Worm (Caenorhabditis elegans) whole organism, L1 larva: ENCODE data around the gene skat-1.

Experiments
- Y116A8C.19 ChIP-seq: sonication (generic microtip); optimal IDR thresholded peaks from 2 replicates; lab custom pipeline; 2016; ENCODE audit warnings: missing compliant biosample characterization, missing genetic modification characterization, borderline replicate concordance
- blmp-1 ChIP-seq: fragments of 150-350 bp; optimal IDR thresholded peaks from 2 replicates; lab custom pipeline; 2014; ENCODE audit warnings: missing biosample characterization, missing genetic modification characterization
- ceh-63 ChIP-seq: fragments of 200-800 bp; sonication (Bioruptor generic); optimal IDR thresholded peaks from 2 replicates; lab custom pipeline; 2018; ENCODE audit warnings: mild to moderate bottlenecking, missing genetic modification characterization, missing compliant biosample characterization
- ceh-90 ChIP-seq: sonication (generic microtip); optimal IDR thresholded peaks from 2 replicates; lab custom pipeline; 2016; ENCODE audit warnings: missing genetic modification characterization, missing compliant biosample characterization
- nhr-237 ChIP-seq: fragments of 150-350 bp; optimal IDR thresholded peaks from 2 replicates; lab custom pipeline; 2014; ENCODE audit warnings: missing biosample characterization, missing genetic modification characterization
- pqm-1 ChIP-seq: sonication (generic microtip); optimal IDR thresholded peaks from 3 replicates; lab custom pipeline; 2017; ENCODE audit warnings: missing biosample characterization, missing genetic modification characterization
- snpc-4 ChIP-seq: fragments of 150-350 bp; optimal IDR thresholded peaks from 2 replicates; lab custom pipeline; 2014; ENCODE audit warnings: missing biosample characterization, missing genetic modification characterization
- unc-62 ChIP-seq: fragments of 150-350 bp; optimal IDR thresholded peaks from 2 replicates; lab custom pipeline; 2014; ENCODE audit warnings: missing biosample characterization, missing genetic modification reagents, missing genetic modification characterization
- zag-1 ChIP-seq: fragments of 150-350 bp; optimal IDR thresholded peaks from 2 replicates; lab custom pipeline; 2014; ENCODE audit warnings: missing biosample characterization, missing genetic modification characterization
- ztf-11 ChIP-seq, 2 experiments: sonication (generic microtip); optimal IDR thresholded peaks; 2 replicates each; lab custom pipeline; 2016 to 2017; ENCODE audit warnings: missing genetic modification characterization in 2 of 2, missing biosample characterization in 1 of 2, missing compliant biosample characterization in 1 of 2
- ztf-4 ChIP-seq: fragments of 150-350 bp; optimal IDR thresholded peaks from 2 replicates; lab custom pipeline; 2014; ENCODE audit warnings: missing biosample characterization, missing genetic modification characterization

DNA sequence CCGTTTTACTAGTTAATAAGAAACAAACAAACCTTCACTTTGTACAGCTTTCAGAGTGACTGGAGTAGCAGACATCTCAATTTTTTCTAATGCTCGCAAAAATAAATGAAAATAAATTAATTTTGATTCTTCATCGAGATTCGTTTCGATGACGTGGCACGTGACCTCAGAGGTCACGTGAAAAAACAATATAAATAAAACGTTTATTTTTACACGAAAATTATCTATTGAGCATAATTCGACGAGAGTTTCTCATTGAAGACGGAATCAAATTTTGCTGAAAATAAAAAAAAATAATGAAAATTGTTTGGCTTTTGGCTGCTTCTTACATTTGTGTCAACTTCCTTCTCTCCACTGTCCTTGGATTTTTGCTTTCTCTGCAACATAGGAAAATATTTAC is 5.3 kb upstream of the skat-1 start, which contains the start of gene rpn-6.2:
- TF ChIP-seq unc-62 (GFP tag; lab: Kevin White, UChicago) (no peak), ceh-90 (no peak), ztf-4 (tag; lab: Kevin White, UChicago) (no peak), pqm-1 (tag; lab: Kevin White, UChicago) (no peak), Y116A8C.19 (tag; lab: Kevin White, UChicago) (no peak), blmp-1 (tag; lab: Kevin White, UChicago) (no peak), ztf-11 (tag; optimal IDR thresholded peaks at IDR 0.05; lab: Kevin White, UChicago) (no peak), zag-1 (tag; lab: Kevin White, UChicago) (no peak), snpc-4 (no peak), nhr-237 (tag; lab: Kevin White, UChicago) (no peak), ceh-63 (no peak)
